Worm (Caenorhabditis elegans): ENCODE data around the gene irld-47.

Gene irld-47

ce11 chrII:7860221-7860928 is 38.0 kb upstream of the irld-47 start, which contains the start of gene lin-5:
TSS of gene lin-5 (plus strand) at chrII:7860574.
- TF ChIP-seq daf-16 (GFP tag; optimal IDR thresholded peaks at IDR 0.05): no peak
- peak; percentile 25 for TF ChIP-seq daf-16 (tag; optimal IDR thresholded peaks at IDR 0.05)
- TF ChIP-seq dpl-1 (GFP tag; optimal IDR thresholded peaks at IDR 0.05): peak; percentile 90
- no peak for TF ChIP-seq nhr-25 (tag; optimal IDR thresholded peaks at IDR 0.05; ENCODE audit: borderline replicate concordance, insufficient read depth)
- TF ChIP-seq lin-38 (GFP tag; IDR thresholded peaks at IDR 0.05): peak; percentile 63
- TF ChIP-seq nhr-237 (tag; optimal IDR thresholded peaks at IDR 0.05): no peak
- TF ChIP-seq daf-19 (GFP tag; conservative IDR thresholded peaks at IDR 0.05): no peak
- TF ChIP-seq mdt-29 (GFP tag; IDR thresholded peaks at IDR 0.05): no peak
- no peak for TF ChIP-seq lin-39 (tag; optimal IDR thresholded peaks at IDR 0.05)
- TF ChIP-seq skn-1 (tag; optimal IDR thresholded peaks at IDR 0.05): no peak
- no peak for TF ChIP-seq lin-29 (GFP tag; IDR thresholded peaks at IDR 0.05)
- peak in 1 of 2 experiments; percentile 86 for TF ChIP-seq lsy-2 (tag; optimal IDR thresholded peaks at IDR 0.05)
- no peak for TF ChIP-seq madf-9 (GFP tag; conservative IDR thresholded peaks at IDR 0.05)
- no peak for TF ChIP-seq mxl-2 (GFP tag; conservative IDR thresholded peaks at IDR 0.05)
- no peak for TF ChIP-seq zag-1 (tag; optimal IDR thresholded peaks at IDR 0.05)
- TF ChIP-seq Y48G9A.11 (GFP tag; IDR thresholded peaks at IDR 0.05): peak; percentile 38; the same call in 1 of the 2 replicates
- peak; percentile 67 for TF ChIP-seq mep-1 (tag; optimal IDR thresholded peaks at IDR 0.05)
- TF ChIP-seq mdl-1 (tag; optimal IDR thresholded peaks at IDR 0.05): peak in 1 of 2 experiments; percentile 23
- no peak for TF ChIP-seq ctbp-1 (GFP tag; IDR thresholded peaks at IDR 0.05)
- no peak for TF ChIP-seq zip-11 (GFP tag; IDR thresholded peaks at IDR 0.05)
- TF ChIP-seq aly-2 (tag; optimal IDR thresholded peaks at IDR 0.05): no peak
- no peak for TF ChIP-seq egl-43 (GFP tag; IDR thresholded peaks at IDR 0.05)
- TF ChIP-seq arid-1 (GFP tag; conservative IDR thresholded peaks at IDR 0.05): no peak; the same call in 1 of the 2 replicates
- no peak for TF ChIP-seq tra-1 (GFP tag; IDR thresholded peaks at IDR 0.05)
- peak; percentile 16 for TF ChIP-seq F37D6.2 (tag; optimal IDR thresholded peaks at IDR 0.05)
- no peak for TF ChIP-seq Y105C5A.15 (GFP tag; IDR thresholded peaks at IDR 0.05)
- TF ChIP-seq dmd-8 (GFP tag; IDR thresholded peaks at IDR 0.05): no peak
- no peak for TF ChIP-seq fos-1 (tag; optimal IDR thresholded peaks at IDR 0.05)
- TF ChIP-seq dmd-9 (GFP tag; IDR thresholded peaks at IDR 0.05): no peak
- peak; percentile 53 for TF ChIP-seq hlh-30 (tag; optimal IDR thresholded peaks at IDR 0.05; ENCODE audit: insufficient read depth)
- TF ChIP-seq aha-1 (tag): peak; percentile 94
- TF ChIP-seq zfp-2 (tag; optimal IDR thresholded peaks at IDR 0.05): no peak
- no peak for TF ChIP-seq lim-7 (GFP tag; IDR thresholded peaks at IDR 0.05)
- TF ChIP-seq lin-13 (GFP tag; optimal IDR thresholded peaks at IDR 0.05): peak; percentile 20
- TF ChIP-seq ZK546.5 (tag; optimal IDR thresholded peaks at IDR 0.05): no peak
- TF ChIP-seq F10B5.3 (tag; optimal IDR thresholded peaks at IDR 0.05): no peak
- TF ChIP-seq ztf-7 (tag; optimal IDR thresholded peaks at IDR 0.05): no peak
- no peak for TF ChIP-seq egl-27 (tag; optimal IDR thresholded peaks at IDR 0.05)
- no peak for TF ChIP-seq gei-8 (GFP tag; optimal IDR thresholded peaks at IDR 0.05)
- TF ChIP-seq spr-3 (GFP tag; optimal IDR thresholded peaks at IDR 0.05): no peak
- TF ChIP-seq tag-97 (GFP tag; IDR thresholded peaks at IDR 0.05): no peak
- peak in 1 of 2 experiments; percentile 91 for TF ChIP-seq unc-62 (GFP tag; optimal IDR thresholded peaks at IDR 0.05 in 1 of 2)
- no peak for TF ChIP-seq unc-62 (tag; optimal IDR thresholded peaks at IDR 0.05)
- TF ChIP-seq nhr-10 (tag; optimal IDR thresholded peaks at IDR 0.05): no peak
- TF ChIP-seq F49E8.2 (tag; optimal IDR thresholded peaks at IDR 0.05; ENCODE audit: borderline replicate concordance): peak; percentile 40
- TF ChIP-seq daf-12 (tag; optimal IDR thresholded peaks at IDR 0.05): no peak
- no peak for TF ChIP-seq vab-7 (GFP tag; IDR thresholded peaks at IDR 0.05)
- TF ChIP-seq nhr-42 (GFP tag; IDR thresholded peaks at IDR 0.05): no peak
- TF ChIP-seq lin-1 (GFP tag; IDR thresholded peaks at IDR 0.05): no peak
- TF ChIP-seq sdz-12 (GFP tag; optimal IDR thresholded peaks at IDR 0.05): no peak
- TF ChIP-seq D1046.2 (GFP tag; IDR thresholded peaks at IDR 0.05): no peak
